Worm (Caenorhabditis elegans): ENCODE measurements around the gene cdf-2.

cdf-2 gene

ce11 chrX:12446572-12446971, 20.1 kb downstream of the cdf-2 start:
- TF ChIP-seq elt-2 (tag; optimal IDR thresholded peaks at IDR 0.05) (peak; percentile 8), snu-23 (GFP tag; optimal IDR thresholded peaks at IDR 0.05) (no peak)

DNA sequence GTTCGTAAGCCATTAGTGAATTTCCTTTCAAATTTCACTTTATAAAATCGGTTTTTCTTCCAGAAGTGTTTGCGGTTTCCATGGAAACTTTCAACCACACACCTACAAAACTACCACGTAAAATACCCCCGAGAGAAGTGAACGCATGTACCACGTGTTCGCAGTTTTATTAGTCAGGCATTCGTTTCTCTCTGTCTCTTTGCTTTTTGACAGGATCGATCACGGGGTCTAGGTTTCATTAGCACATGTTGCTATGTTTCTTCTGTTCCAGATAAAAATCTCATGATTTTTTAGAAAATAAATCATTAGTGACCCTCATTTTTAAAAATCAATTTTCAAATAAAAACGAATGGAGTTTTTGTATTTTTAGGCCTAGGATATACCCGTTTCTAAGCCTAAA, 22.3 kb downstream of the cdf-2 start:
- TF ChIP-seq fkh-8 (tag; optimal IDR thresholded peaks at IDR 0.05) (no peak), efl-1 (optimal IDR thresholded peaks at IDR 0.05) (no peak), efl-1 (GFP tag; optimal IDR thresholded peaks at IDR 0.05 in 1 of 2) (peak in 1 of 2 experiments; percentile 11)

- TF ChIP-seq grh-1 (GFP tag; IDR thresholded peaks at IDR 0.05): no peak
- no peak for TF ChIP-seq zip-4 (GFP tag; optimal IDR thresholded peaks at IDR 0.05)
- no peak for TF ChIP-seq tbx-2 (tag; optimal IDR thresholded peaks at IDR 0.05)
- no peak for TF ChIP-seq mep-1 (tag; optimal IDR thresholded peaks at IDR 0.05)
- TF ChIP-seq sptf-1 (tag; optimal IDR thresholded peaks at IDR 0.05): no peak
- TF ChIP-seq pag-3 (tag; optimal IDR thresholded peaks at IDR 0.05; ENCODE audit: borderline replicate concordance, insufficient read depth): no peak
- TF ChIP-seq unc-30 (tag; optimal IDR thresholded peaks at IDR 0.05): no peak
- TF ChIP-seq efl-1 (optimal IDR thresholded peaks at IDR 0.05): no peak
- peak in 1 of 2 experiments; percentile 67 for TF ChIP-seq efl-1 (GFP tag; optimal IDR thresholded peaks at IDR 0.05 in 1 of 2)
- TF ChIP-seq nhr-28 (tag; optimal IDR thresholded peaks at IDR 0.05): no peak
- peak; percentile 48 for TF ChIP-seq lin-14 (GFP tag; optimal IDR thresholded peaks at IDR 0.05)
- TF ChIP-seq nhr-84 (tag; optimal IDR thresholded peaks at IDR 0.05): no peak
- TF ChIP-seq lin-15B (tag; optimal IDR thresholded peaks at IDR 0.05): no peak
- no peak for TF ChIP-seq snu-23 (GFP tag; optimal IDR thresholded peaks at IDR 0.05)
- no peak for TF ChIP-seq ces-1 (GFP tag; optimal IDR thresholded peaks at IDR 0.05)
- no peak for TF ChIP-seq lsy-2 (tag; optimal IDR thresholded peaks at IDR 0.05)
- TF ChIP-seq ceh-8 (GFP tag; optimal IDR thresholded peaks at IDR 0.05): no peak
- TF ChIP-seq dsc-1 (tag; optimal IDR thresholded peaks at IDR 0.05): peak; percentile 43
- TF ChIP-seq ets-5 (GFP tag; IDR thresholded peaks at IDR 0.05): no peak
- no peak for TF ChIP-seq nhr-71 (tag; optimal IDR thresholded peaks at IDR 0.05)
- TF ChIP-seq swsn-7 (tag; optimal IDR thresholded peaks at IDR 0.05): peak; percentile 5
- no peak for TF ChIP-seq nhr-19 (GFP tag; conservative IDR thresholded peaks at IDR 0.05)
- TF ChIP-seq fkh-8 (tag; optimal IDR thresholded peaks at IDR 0.05): peak; percentile 6
- no peak for TF ChIP-seq ztf-4 (tag; optimal IDR thresholded peaks at IDR 0.05)
- TF ChIP-seq C34B4.2 (tag; optimal IDR thresholded peaks at IDR 0.05): no peak
- no peak for TF ChIP-seq pqm-1 (tag; optimal IDR thresholded peaks at IDR 0.05)
- TF ChIP-seq elt-2 (tag; optimal IDR thresholded peaks at IDR 0.05): no peak
- TF ChIP-seq ama-1 (optimal IDR thresholded peaks at IDR 0.05): no peak
- no peak for TF ChIP-seq nhr-85 (tag)
- no peak for TF ChIP-seq lin-39 (tag; optimal IDR thresholded peaks at IDR 0.05)
- TF ChIP-seq unc-86 (tag; optimal IDR thresholded peaks at IDR 0.05): peak; percentile 4
- TF ChIP-seq fos-1 (tag; optimal IDR thresholded peaks at IDR 0.05): no peak
- no peak for TF ChIP-seq mef-2 (tag; optimal IDR thresholded peaks at IDR 0.05)
- no peak for TF ChIP-seq dpl-1 (GFP tag; optimal IDR thresholded peaks at IDR 0.05)
- TF ChIP-seq nhr-47 (tag; optimal IDR thresholded peaks at IDR 0.05): no peak
- TF ChIP-seq nhr-77 (tag; optimal IDR thresholded peaks at IDR 0.05): no peak
- TF ChIP-seq jun-1 (tag; optimal IDR thresholded peaks at IDR 0.05): no peak
- TF ChIP-seq unc-130 (tag; optimal IDR thresholded peaks at IDR 0.05): no peak
- no peak for TF ChIP-seq nhr-20 (tag; optimal IDR thresholded peaks at IDR 0.05)
- TF ChIP-seq sup-37 (GFP tag; optimal IDR thresholded peaks at IDR 0.05): no peak
- no peak for TF ChIP-seq skn-1 (tag; optimal IDR thresholded peaks at IDR 0.05)
- TF ChIP-seq isw-1 (GFP tag; IDR thresholded peaks at IDR 0.05): no peak
- no peak for TF ChIP-seq Y116A8C.19 (tag; optimal IDR thresholded peaks at IDR 0.05; ENCODE audit: borderline replicate concordance)
Measured at ce11 chrX:12439998-12440722, 26.6 kb downstream of the cdf-2 start.

Data from whole organism, L1 larva.